Worm (Caenorhabditis elegans): ENCODE measurements around the gene aat-8.
"Not testable (repeated sequence)": the region's sequence is repeated elsewhere in the genome, so short reads cannot be mapped to it uniquely, and the experiment has no call there.

DNA sequence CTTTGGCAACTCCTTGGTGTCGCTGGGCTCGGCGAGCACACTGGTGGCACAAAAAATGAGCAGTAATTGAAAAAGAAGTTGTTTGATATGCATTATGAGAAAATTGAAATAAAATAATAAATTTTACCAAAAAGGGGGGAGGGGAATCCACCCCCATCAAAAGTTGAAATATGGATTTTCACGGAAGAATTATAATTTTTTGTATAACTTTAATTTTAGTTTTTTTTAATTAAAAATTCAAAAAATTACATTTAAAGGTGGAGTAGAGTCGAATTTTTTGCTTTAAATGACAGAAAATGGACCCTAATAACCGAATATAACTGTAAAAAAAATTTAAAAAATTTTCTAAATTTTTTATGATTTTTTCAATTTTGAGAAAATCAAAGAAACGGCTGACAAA, 47.0 kb upstream of the aat-8 start, which contains the start of gene F56D6.18:
- not testable (repeated sequence) for TF ChIP-seq tbx-7 (tag; optimal IDR thresholded peaks at IDR 0.05); rnt-1 (tag; optimal IDR thresholded peaks at IDR 0.05); ceh-18 (tag; optimal IDR thresholded peaks at IDR 0.05); nhr-11 (tag; optimal IDR thresholded peaks at IDR 0.05); ama-1 (optimal IDR thresholded peaks at IDR 0.05); elt-2 (tag; optimal IDR thresholded peaks at IDR 0.05); unc-3 (GFP tag; conservative IDR thresholded peaks at IDR 0.05); unc-3 (tag; optimal IDR thresholded peaks at IDR 0.05); unc-42 (tag; optimal IDR thresholded peaks at IDR 0.05); fkh-10 (GFP tag; optimal IDR thresholded peaks at IDR 0.05); sox-4 (tag; optimal IDR thresholded peaks at IDR 0.05); F13H6.1 (tag; optimal IDR thresholded peaks at IDR 0.05); ceh-9 (tag; optimal IDR thresholded peaks at IDR 0.05); dve-1 (tag; optimal IDR thresholded peaks at IDR 0.05); ceh-31 (tag; optimal IDR thresholded peaks at IDR 0.05)

Measured in whole organism, late embryonic.